Worm (Caenorhabditis elegans) whole organism, L4 larva: ENCODE results near the gene pqn-70.

Source experiments
- F26F4.8 ChIP-seq: fragments of 200-800 bp; sonication (Bioruptor generic); conservative IDR thresholded peaks from 2 replicates; pipeline ENCODE4 v1.3.6; 2022; ENCODE audit warnings: missing genetic modification characterization, missing compliant biosample characterization
- T20F7.1 ChIP-seq: fragments of 200-800 bp; sonication (Bioruptor generic); optimal IDR thresholded peaks from 2 replicates; lab custom pipeline; 2018; ENCODE audit warnings: mild to moderate bottlenecking, missing genetic modification characterization, missing compliant biosample characterization
- Y5F2A.4 ChIP-seq: fragments of 200-800 bp; sonication (Bioruptor generic); optimal IDR thresholded peaks from 2 replicates; lab custom pipeline; 2018; ENCODE audit warnings: mild to moderate bottlenecking, missing genetic modification characterization, missing compliant biosample characterization
- ZK546.5 ChIP-seq, 2 experiments: sonication (generic microtip); optimal IDR thresholded peaks; 2 replicates each; lab custom pipeline; 2017; ENCODE audit warnings: missing biosample characterization in 2 of 2, missing genetic modification characterization in 2 of 2
- ama-1 ChIP-seq: fragments of 150-350 bp; optimal IDR thresholded peaks from 2 replicates; lab custom pipeline; 2014; ENCODE audit warnings: inconsistent platforms, mixed read lengths
- ceh-20 ChIP-seq: fragments of 200-800 bp; sonication (Bioruptor generic); IDR thresholded peaks from 2 replicates; pipeline ENCODE4 v1.3.6; 2022; ENCODE audit warnings: missing genetic modification reagents, missing genetic modification characterization, missing compliant biosample characterization
- ceh-28 ChIP-seq: fragments of 150-350 bp; optimal IDR thresholded peaks from 2 replicates; lab custom pipeline; 2014; ENCODE audit warnings: missing biosample characterization, missing genetic modification reagents, missing genetic modification characterization
- ceh-32 ChIP-seq: sonication (generic microtip); optimal IDR thresholded peaks from 2 replicates; lab custom pipeline; 2016; ENCODE audit warnings: mild to moderate bottlenecking, missing genetic modification characterization, missing compliant biosample characterization; ENCODE audit not compliant: poor library complexity
- cey-2 ChIP-seq: sonication (generic microtip); optimal IDR thresholded peaks from 3 replicates; lab custom pipeline; 2017; ENCODE audit warnings: missing genetic modification characterization, mild to moderate bottlenecking, missing compliant biosample characterization, antibody characterized with exemption, borderline replicate concordance; ENCODE audit not compliant: insufficient read depth
- daf-19 ChIP-seq: fragments of 200-800 bp; sonication (Bioruptor generic); conservative IDR thresholded peaks from 2 replicates; pipeline ENCODE4 v1.3.6; 2022; ENCODE audit warnings: missing genetic modification characterization, missing compliant biosample characterization
- daf-8 ChIP-seq: fragments of 200-800 bp; sonication (Bioruptor generic); IDR thresholded peaks from 2 replicates; pipeline ENCODE4 v1.3.6; 2022; ENCODE audit warnings: missing genetic modification characterization, missing compliant biosample characterization
- dmd-6 ChIP-seq: fragments of 200-800 bp; sonication (Bioruptor generic); IDR thresholded peaks from 2 replicates; pipeline ENCODE4 v1.3.6; 2022; ENCODE audit warnings: missing genetic modification reagents, missing genetic modification characterization, missing compliant biosample characterization
- dmd-8 ChIP-seq: fragments of 200-800 bp; sonication (Bioruptor generic); IDR thresholded peaks from 2 replicates; pipeline ENCODE4 v1.3.6; 2022; ENCODE audit warnings: missing genetic modification characterization, missing compliant biosample characterization
- fkh-10 ChIP-seq: fragments of 150-350 bp; optimal IDR thresholded peaks from 2 replicates; lab custom pipeline; 2014; ENCODE audit warnings: missing biosample characterization, missing genetic modification reagents, missing genetic modification characterization
- fos-1 ChIP-seq: fragments of 150-350 bp; optimal IDR thresholded peaks from 2 replicates; lab custom pipeline; 2014; ENCODE audit warnings: missing biosample characterization, missing genetic modification characterization
- gei-8 ChIP-seq: fragments of 200-800 bp; sonication (Bioruptor generic); optimal IDR thresholded peaks from 2 replicates; lab custom pipeline; 2018; ENCODE audit warnings: mild to moderate bottlenecking, missing genetic modification characterization, missing compliant biosample characterization
- hif-1 ChIP-seq, 2 experiments: sonication (generic microtip); optimal IDR thresholded peaks; 2 replicates each; lab custom pipeline; 2016 to 2017; ENCODE audit warnings: missing compliant biosample characterization in 2 of 2, missing genetic modification characterization in 2 of 2, missing genetic modification reagents in 2 of 2, missing genotype in 2 of 2, mild to moderate bottlenecking in 1 of 2
- hlh-30 ChIP-seq: sonication (generic microtip); optimal IDR thresholded peaks from 2 replicates; lab custom pipeline; 2017; ENCODE audit warnings: antibody characterized with exemption, mild to moderate bottlenecking, missing genetic modification characterization, missing compliant biosample characterization; ENCODE audit not compliant: insufficient read depth
- jun-1 ChIP-seq: fragments of 150-350 bp; optimal IDR thresholded peaks from 2 replicates; lab custom pipeline; 2014; ENCODE audit warnings: missing biosample characterization, missing genetic modification reagents, missing genetic modification characterization
- lim-7 ChIP-seq: fragments of 200-800 bp; sonication (Bioruptor generic); IDR thresholded peaks from 2 replicates; pipeline ENCODE4 v1.3.6; 2022; ENCODE audit warnings: missing genetic modification characterization, missing compliant biosample characterization
- lin-1 ChIP-seq: fragments of 200-800 bp; sonication (Bioruptor generic); IDR thresholded peaks from 2 replicates; pipeline ENCODE4 v1.3.6; 2022; ENCODE audit warnings: missing genetic modification reagents, missing genetic modification characterization, missing compliant biosample characterization
- lin-15B ChIP-seq: fragments of 150-350 bp; sonication (generic microtip); optimal IDR thresholded peaks from 3 replicates; lab custom pipeline; 2014; ENCODE audit warnings: missing biosample characterization, missing genetic modification characterization
- lin-29 ChIP-seq: fragments of 200-800 bp; sonication (Bioruptor generic); IDR thresholded peaks from 2 replicates; pipeline ENCODE4 v1.3.6; 2022; ENCODE audit warnings: missing genetic modification reagents, missing genetic modification characterization, missing compliant biosample characterization
- lsy-2 ChIP-seq, 2 experiments: fragments of 150-350 bp in 1 of 2; sonication (generic microtip) in 1 of 2; optimal IDR thresholded peaks; 2 replicates each; lab custom pipeline; 2014 to 2017; ENCODE audit warnings: missing biosample characterization in 2 of 2, missing genetic modification characterization in 2 of 2
- madf-5 ChIP-seq, 2 experiments: fragments of 200-800 bp; sonication (Bioruptor generic); IDR thresholded peaks; 2 replicates each; pipeline ENCODE4 v1.3.6; 2022; ENCODE audit warnings: missing compliant biosample characterization in 2 of 2, missing genetic modification characterization in 2 of 2
- mdl-1 ChIP-seq, 2 experiments: fragments of 150-350 bp in 1 of 2; sonication (generic microtip) in 1 of 2; optimal IDR thresholded peaks; 2 replicates each; lab custom pipeline; 2014 to 2017; ENCODE audit warnings: missing biosample characterization in 2 of 2, missing genetic modification characterization in 2 of 2
- mdt-29 ChIP-seq: fragments of 200-800 bp; sonication (Bioruptor generic); IDR thresholded peaks from 2 replicates; pipeline ENCODE4 v1.3.6; 2022; ENCODE audit warnings: missing genetic modification reagents, missing genetic modification characterization, missing compliant biosample characterization
- mes-2 ChIP-seq: sonication (generic microtip); optimal IDR thresholded peaks from 2 replicates; lab custom pipeline; 2016; ENCODE audit warnings: missing genotype, mild to moderate bottlenecking, missing genetic modification characterization, missing compliant biosample characterization; ENCODE audit not compliant: poor library complexity, severe bottlenecking
- mxl-2 ChIP-seq: fragments of 200-800 bp; sonication (Bioruptor generic); conservative IDR thresholded peaks from 2 replicates; pipeline ENCODE4 v1.3.6; 2022; ENCODE audit warnings: missing genetic modification reagents, missing genetic modification characterization, missing compliant biosample characterization
- nhr-10 ChIP-seq: fragments of 150-350 bp; optimal IDR thresholded peaks from 2 replicates; lab custom pipeline; 2014; ENCODE audit warnings: missing biosample characterization, missing genetic modification characterization
- nhr-111 ChIP-seq: fragments of 200-800 bp; sonication (Bioruptor generic); optimal IDR thresholded peaks from 2 replicates; lab custom pipeline; 2018; ENCODE audit warnings: mild to moderate bottlenecking, missing genetic modification characterization, missing compliant biosample characterization
- nhr-237 ChIP-seq: sonication (generic microtip); optimal IDR thresholded peaks from 2 replicates; lab custom pipeline; 2017; ENCODE audit warnings: missing biosample characterization, missing genetic modification characterization
- nhr-25 ChIP-seq: sonication (generic microtip); optimal IDR thresholded peaks from 2 replicates; lab custom pipeline; 2017; ENCODE audit warnings: missing genetic modification characterization, mild to moderate bottlenecking, missing compliant biosample characterization, antibody characterized with exemption, moderate library complexity, borderline replicate concordance; ENCODE audit not compliant: insufficient read depth
- nhr-28 ChIP-seq: fragments of 150-350 bp; optimal IDR thresholded peaks from 2 replicates; lab custom pipeline; 2014; ENCODE audit warnings: missing biosample characterization, missing genetic modification characterization
- nhr-41 ChIP-seq: fragments of 200-800 bp; sonication (Bioruptor generic); IDR thresholded peaks from 2 replicates; pipeline ENCODE4 v1.3.6; 2022; ENCODE audit warnings: missing genetic modification reagents, missing genetic modification characterization, missing compliant biosample characterization
- nhr-6 ChIP-seq: fragments of 150-350 bp; optimal IDR thresholded peaks from 2 replicates; lab custom pipeline; 2014; ENCODE audit warnings: missing biosample characterization, missing genetic modification characterization
- nhr-76 ChIP-seq: fragments of 150-350 bp; optimal IDR thresholded peaks from 2 replicates; lab custom pipeline; 2014; ENCODE audit warnings: missing biosample characterization, missing genetic modification characterization
- rbr-2 ChIP-seq: sonication (generic microtip); optimal IDR thresholded peaks from 2 replicates; lab custom pipeline; 2016; ENCODE audit warnings: missing genotype, missing genetic modification characterization, missing compliant biosample characterization
- saeg-2 ChIP-seq: fragments of 200-800 bp; sonication (Bioruptor generic); IDR thresholded peaks from 2 replicates; pipeline ENCODE4 v1.3.6; 2022; ENCODE audit warnings: missing genetic modification reagents, missing genetic modification characterization, missing compliant biosample characterization
- sdz-12 ChIP-seq: fragments of 200-800 bp; sonication (Bioruptor generic); optimal IDR thresholded peaks from 2 replicates; lab custom pipeline; 2018; ENCODE audit warnings: mild to moderate bottlenecking, missing genetic modification characterization, missing compliant biosample characterization
- set-16 ChIP-seq: fragments of 200-800 bp; sonication (Bioruptor generic); IDR thresholded peaks from 2 replicates; pipeline ENCODE4 v1.3.6; 2022; ENCODE audit warnings: missing genetic modification reagents, missing genetic modification characterization, missing compliant biosample characterization
- skn-1 ChIP-seq: fragments of 150-350 bp; optimal IDR thresholded peaks from 2 replicates; lab custom pipeline; 2014; ENCODE audit warnings: missing biosample characterization, missing genetic modification characterization
- spr-1 ChIP-seq: sonication (generic microtip); optimal IDR thresholded peaks from 2 replicates; lab custom pipeline; 2016; ENCODE audit warnings: mild to moderate bottlenecking, missing genetic modification characterization, missing compliant biosample characterization
- spr-3 ChIP-seq: fragments of 200-800 bp; sonication (Bioruptor generic); optimal IDR thresholded peaks from 2 replicates; lab custom pipeline; 2018; ENCODE audit warnings: mild to moderate bottlenecking, missing genetic modification characterization, missing compliant biosample characterization
- tag-97 ChIP-seq: fragments of 200-800 bp; sonication (Bioruptor generic); IDR thresholded peaks from 2 replicates; pipeline ENCODE4 v1.3.6; 2022; ENCODE audit warnings: missing genetic modification characterization, missing compliant biosample characterization
- unc-130 ChIP-seq: sonication (generic microtip); optimal IDR thresholded peaks from 2 replicates; lab custom pipeline; 2016; ENCODE audit warnings: missing genetic modification reagents, missing genetic modification characterization, missing compliant biosample characterization
- unc-62 ChIP-seq, 3 experiments: fragments of 150-350 bp in 1 of 3; sonication (generic microtip); optimal IDR thresholded peaks in 2 of 3; peaks in 1 of 3; 1 replicate in 1 of 3; 2 replicates in 2 of 3; lab custom pipeline; 2014 to 2017; ENCODE audit warnings: missing biosample characterization in 3 of 3, missing genetic modification characterization in 3 of 3, missing genetic modification reagents in 3 of 3, missing genotype in 1 of 3
- zag-1 ChIP-seq: fragments of 150-350 bp; optimal IDR thresholded peaks from 2 replicates; lab custom pipeline; 2014; ENCODE audit warnings: missing biosample characterization, missing genetic modification characterization
- zip-2 ChIP-seq: fragments of 150-350 bp; optimal IDR thresholded peaks from 2 replicates; lab custom pipeline; 2014; ENCODE audit warnings: missing biosample characterization, missing genetic modification characterization
- ztf-7 ChIP-seq: fragments of 150-350 bp; optimal IDR thresholded peaks from 2 replicates; lab custom pipeline; 2014; ENCODE audit warnings: missing biosample characterization, missing genetic modification characterization

pqn-70 gene

ce11 chrV:11228653-11229173, at the start of gene pqn-70:
TSS of gene pqn-70 (minus strand) at chrV:11228703.
- TF ChIP-seq unc-130 (GFP tag; lab: Kevin White, UChicago) (peak; percentile 65), nhr-10 (no peak), zip-2 (tag; lab: Kevin White, UChicago) (peak; percentile 36), hlh-30 (tag; lab: Kevin White, UChicago) (peak; percentile 98), jun-1 (peak; percentile 11), lin-1 (GFP tag; lab: Robert Waterston, UW) (no peak), ceh-20 (peak; percentile 55; the same call in 1 of the 2 replicates), tag-97 (no peak), set-16 (GFP tag; lab: Robert Waterston, UW) (no peak), nhr-28 (tag; lab: Kevin White, UChicago) (peak; percentile 83), daf-19 (no peak), zag-1 (tag; lab: Kevin White, UChicago) (no peak), nhr-76 (tag; lab: Kevin White, UChicago) (no peak), rbr-2 (tag; lab: Kevin White, UChicago) (peak; percentile 79), mdl-1 (tag; optimal IDR thresholded peaks at IDR 0.05; lab: Kevin White, UChicago) (peak; percentile 16 to 73), ztf-7 (tag; lab: Kevin White, UChicago) (peak; percentile 39), dmd-8 (GFP tag; lab: Robert Waterston, UW) (no peak), saeg-2 (GFP tag; lab: Robert Waterston, UW) (no peak), unc-62 (GFP tag; optimal IDR thresholded peaks at IDR 0.05 in 1 of 2; lab: Kevin White, UChicago) (peak in 1 of 2 experiments; percentile 2), unc-62 (tag; optimal IDR thresholded peaks at IDR 0.05; lab: Kevin White, UChicago) (no peak), nhr-25 (tag; lab: Kevin White, UChicago) (peak; percentile 54), nhr-111 (no peak), mxl-2 (GFP tag; lab: Robert Waterston, UW) (no peak), mes-2 (tag; lab: Kevin White, UChicago) (peak; percentile 87), ZK546.5 (tag; optimal IDR thresholded peaks at IDR 0.05; lab: Kevin White, UChicago) (no peak), gei-8 (GFP tag; lab: Kevin White, UChicago) (no peak), cey-2 (tag; lab: Kevin White, UChicago) (no peak), ama-1 (lab: Kevin White, UChicago) (peak; percentile 74), nhr-41 (no peak), lsy-2 (tag; optimal IDR thresholded peaks at IDR 0.05; lab: Kevin White, UChicago) (peak; percentile 71 to 91), skn-1 (tag; lab: Kevin White, UChicago) (no peak), mdt-29 (no peak), fos-1 (tag; lab: Kevin White, UChicago) (no peak), hif-1 (tag; optimal IDR thresholded peaks at IDR 0.05; lab: Kevin White, UChicago) (peak in 1 of 2 experiments; percentile 81), lin-29 (no peak), fkh-10 (peak; percentile 72), T20F7.1 (GFP tag; lab: Kevin White, UChicago) (peak; percentile 60), spr-1 (tag; lab: Kevin White, UChicago) (peak; percentile 59), ceh-28 (tag; lab: Kevin White, UChicago) (peak; percentile 76), ceh-32 (no peak), nhr-237 (tag; lab: Kevin White, UChicago) (no peak), Y5F2A.4 (no peak), F26F4.8 (no peak), madf-5 (GFP tag; IDR thresholded peaks at IDR 0.05; lab: Robert Waterston, UW) (no peak), spr-3 (GFP tag; lab: Kevin White, UChicago) (no peak), daf-8 (no peak), nhr-6 (tag; lab: Kevin White, UChicago) (peak; percentile 76), sdz-12 (GFP tag; lab: Kevin White, UChicago) (no peak), lin-15B (no peak), lim-7 (GFP tag; lab: Robert Waterston, UW) (no peak), dmd-6 (peak; percentile 76)
